Worm (Caenorhabditis elegans): Measurements from ENCODE around the gene H20J04.7.

Gene H20J04.7

DNA sequence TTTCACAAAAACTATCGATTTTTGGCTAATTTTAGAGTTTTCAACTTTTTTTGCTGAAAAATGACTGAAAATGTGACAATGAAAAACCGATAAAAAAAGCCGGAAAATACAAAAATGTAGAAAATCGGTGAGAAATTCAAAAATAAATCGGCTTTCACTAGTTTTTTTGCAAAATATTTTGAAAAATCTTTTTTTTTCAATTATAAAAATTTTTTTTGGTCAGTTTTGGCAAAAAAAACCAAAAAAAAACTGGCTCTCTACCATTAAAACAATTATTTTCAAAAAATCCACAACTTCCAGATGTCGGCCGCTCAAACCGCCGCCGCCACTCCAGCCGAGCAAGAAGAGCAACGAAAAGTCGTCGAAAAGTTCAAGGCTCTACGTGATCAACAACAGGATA is 28.7 kb downstream of the H20J04.7 start, which contains the start of gene pfd-2:
Gene pfd-2 (plus strand): TSS at position 301 of the 400 bp plus-strand sequence.
- TF ChIP-seq tbx-37 (GFP tag; conservative IDR thresholded peaks at IDR 0.05): no peak
- no peak for TF ChIP-seq aly-1 (tag; optimal IDR thresholded peaks at IDR 0.05)
- TF ChIP-seq B0310.2 (tag; optimal IDR thresholded peaks at IDR 0.05): no peak
- no peak for TF ChIP-seq sea-1 (GFP tag; conservative IDR thresholded peaks at IDR 0.05)
- TF ChIP-seq ceh-13 (GFP tag; optimal IDR thresholded peaks at IDR 0.05): no peak
- TF ChIP-seq F13C5.2 (tag; optimal IDR thresholded peaks at IDR 0.05): no peak
- no peak for TF ChIP-seq hmg-4 (GFP tag; optimal IDR thresholded peaks at IDR 0.05)
- TF ChIP-seq ets-7 (tag; optimal IDR thresholded peaks at IDR 0.05): no peak
- TF ChIP-seq hnd-1 (tag; optimal IDR thresholded peaks at IDR 0.05): no peak
- TF ChIP-seq tra-4 (tag; optimal IDR thresholded peaks at IDR 0.05): no peak
- TF ChIP-seq hmbx-1 (tag; optimal IDR thresholded peaks at IDR 0.05): no peak

- TF ChIP-seq ceh-36 (tag; optimal IDR thresholded peaks at IDR 0.05) (no peak), hnd-1 (tag; optimal IDR thresholded peaks at IDR 0.05) (no peak), sea-1 (GFP tag; conservative IDR thresholded peaks at IDR 0.05) (no peak), hmg-4 (GFP tag; optimal IDR thresholded peaks at IDR 0.05) (no peak), tbx-11 (GFP tag; IDR thresholded peaks at IDR 0.05) (no peak), ama-1 (optimal IDR thresholded peaks at IDR 0.05) (no peak), scrt-1 (GFP tag; IDR thresholded peaks at IDR 0.05) (no peak), F13C5.2 (tag; optimal IDR thresholded peaks at IDR 0.05) (no peak), B0310.2 (tag; optimal IDR thresholded peaks at IDR 0.05) (no peak), hmbx-1 (tag; optimal IDR thresholded peaks at IDR 0.05) (no peak), aly-1 (tag; optimal IDR thresholded peaks at IDR 0.05) (no peak), tra-4 (tag; optimal IDR thresholded peaks at IDR 0.05) (no peak), ceh-13 (GFP tag; optimal IDR thresholded peaks at IDR 0.05) (no peak), ets-7 (tag; optimal IDR thresholded peaks at IDR 0.05) (no peak), pes-1 (GFP tag; IDR thresholded peaks at IDR 0.05) (no peak), tbx-37 (GFP tag; conservative IDR thresholded peaks at IDR 0.05) (no peak), flt-1 (GFP tag; IDR thresholded peaks at IDR 0.05) (no peak)
These were observed 31.1 kb downstream of the H20J04.7 start, which contains the start of gene mog-2 for ce11 chrII:4324061-4324460. Gene mog-2, plus strand, starts transcription at chrII:4324361.

DNA sequence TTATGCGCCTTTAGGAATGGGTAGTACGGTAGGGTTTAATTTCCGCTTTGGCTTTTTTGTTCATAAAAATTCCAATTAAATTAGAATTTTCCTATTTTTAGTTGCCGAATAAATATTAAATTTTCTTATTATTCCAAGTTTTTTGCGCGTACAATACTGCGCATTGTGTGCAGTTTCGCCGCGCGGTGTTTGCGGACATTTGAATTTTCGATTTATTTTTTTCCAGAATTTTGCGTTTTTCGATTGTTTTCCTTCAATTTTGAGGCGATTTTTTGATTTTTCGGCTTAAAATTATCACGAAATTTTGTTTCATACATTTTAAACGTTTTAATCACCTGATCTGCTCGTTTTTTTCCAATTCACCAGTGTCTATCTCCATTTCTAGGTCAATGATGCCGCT is 32.2 kb downstream of the H20J04.7 start, which contains the start of gene H20J04.6:
Gene H20J04.6 (plus strand): TSS at position 386 of the 400 bp plus-strand sequence.
- TF ChIP-seq ceh-36 (tag; optimal IDR thresholded peaks at IDR 0.05) (no peak), aly-1 (tag; optimal IDR thresholded peaks at IDR 0.05) (no peak), ceh-13 (GFP tag; optimal IDR thresholded peaks at IDR 0.05) (no peak)

DNA sequence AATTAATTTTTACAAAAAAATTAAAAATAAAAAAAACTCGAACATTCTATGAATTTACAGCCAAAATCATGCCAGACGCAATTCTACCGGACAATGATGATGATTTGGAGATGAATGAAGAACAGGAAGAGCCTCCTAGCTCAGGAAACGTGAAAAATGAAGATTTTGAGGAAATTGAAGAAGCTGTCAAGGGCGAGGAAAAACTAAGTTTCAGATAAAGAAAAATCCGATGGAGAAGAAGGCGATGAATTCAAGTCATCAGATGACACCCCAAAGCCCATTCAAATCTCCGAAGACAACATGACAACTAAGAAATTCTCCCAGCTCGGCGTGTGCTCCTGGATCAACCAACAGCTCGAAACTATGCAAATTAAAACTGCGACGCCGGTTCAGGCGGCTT is 33.4 kb downstream of the H20J04.7 start, which contains the start of gene Y52E8A.1:
Gene Y52E8A.1 (plus strand): TSS at position 301 of the 400 bp plus-strand sequence.
- TF ChIP-seq ama-1 (optimal IDR thresholded peaks at IDR 0.05): no peak

ce11 chrII:4320455-4320854 is 34.7 kb downstream of the H20J04.7 start, which contains the start of gene Y52E8A.2:
Gene Y52E8A.2, plus strand, starts transcription at chrII:4320836.
- no peak for TF ChIP-seq aly-1 (tag; optimal IDR thresholded peaks at IDR 0.05)
- TF ChIP-seq ceh-13 (GFP tag; optimal IDR thresholded peaks at IDR 0.05): no peak
- no peak for TF ChIP-seq ama-1 (optimal IDR thresholded peaks at IDR 0.05)
- TF ChIP-seq ceh-36 (tag; optimal IDR thresholded peaks at IDR 0.05): no peak
- TF ChIP-seq scrt-1 (GFP tag; IDR thresholded peaks at IDR 0.05): no peak
- no peak for TF ChIP-seq flt-1 (GFP tag; IDR thresholded peaks at IDR 0.05)
- no peak for TF ChIP-seq hmbx-1 (tag; optimal IDR thresholded peaks at IDR 0.05)
- no peak for TF ChIP-seq hmg-4 (GFP tag; optimal IDR thresholded peaks at IDR 0.05)
- TF ChIP-seq pes-1 (GFP tag; IDR thresholded peaks at IDR 0.05): no peak
- TF ChIP-seq ets-7 (tag; optimal IDR thresholded peaks at IDR 0.05): no peak
- no peak for TF ChIP-seq sea-1 (GFP tag; conservative IDR thresholded peaks at IDR 0.05)
- TF ChIP-seq F13C5.2 (tag; optimal IDR thresholded peaks at IDR 0.05): no peak
- TF ChIP-seq hnd-1 (tag; optimal IDR thresholded peaks at IDR 0.05): no peak
- TF ChIP-seq B0310.2 (tag; optimal IDR thresholded peaks at IDR 0.05): no peak
- no peak for TF ChIP-seq tbx-37 (GFP tag; conservative IDR thresholded peaks at IDR 0.05)
- TF ChIP-seq tra-4 (tag; optimal IDR thresholded peaks at IDR 0.05): no peak
- TF ChIP-seq tbx-11 (GFP tag; IDR thresholded peaks at IDR 0.05): no peak

DNA sequence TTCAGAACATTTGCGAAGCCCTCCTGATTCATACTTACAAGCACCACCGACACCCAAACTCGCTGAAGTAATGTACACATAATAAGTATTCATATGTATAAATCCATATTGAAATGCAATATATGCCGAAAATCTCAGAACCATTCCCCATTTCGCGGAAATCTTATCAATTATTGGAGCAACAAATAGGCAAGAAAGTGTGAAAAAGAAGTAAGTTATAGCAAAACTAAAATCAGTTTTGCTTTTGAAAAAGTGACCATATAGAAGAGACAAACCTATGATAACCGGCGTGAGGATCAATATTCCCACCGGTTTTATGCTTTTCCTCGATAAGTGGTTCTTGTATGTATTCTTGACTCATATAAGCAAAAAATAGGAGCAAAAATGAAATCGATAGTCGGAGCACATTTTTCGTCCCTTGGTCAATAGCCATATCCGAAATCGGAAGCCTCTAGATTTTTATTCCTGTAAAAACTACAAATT is 35.5 kb downstream of the H20J04.7 start, which contains the start of gene Y52E8A.6:
Gene Y52E8A.6 (minus strand): TSS at position 433 of the 483 bp plus-strand sequence.
- TF ChIP-seq pes-1 (GFP tag; IDR thresholded peaks at IDR 0.05) (no peak), hmbx-1 (tag; optimal IDR thresholded peaks at IDR 0.05) (no peak), ets-7 (tag; optimal IDR thresholded peaks at IDR 0.05) (no peak), hnd-1 (tag; optimal IDR thresholded peaks at IDR 0.05) (no peak), aly-1 (tag; optimal IDR thresholded peaks at IDR 0.05) (no peak), F13C5.2 (tag; optimal IDR thresholded peaks at IDR 0.05) (no peak)

- TF ChIP-seq hmbx-1 (tag; optimal IDR thresholded peaks at IDR 0.05): no peak
- TF ChIP-seq scrt-1 (GFP tag; IDR thresholded peaks at IDR 0.05): no peak
- TF ChIP-seq flt-1 (GFP tag; IDR thresholded peaks at IDR 0.05): no peak
- no peak for TF ChIP-seq aly-1 (tag; optimal IDR thresholded peaks at IDR 0.05)
- no peak for TF ChIP-seq ama-1 (optimal IDR thresholded peaks at IDR 0.05)
- TF ChIP-seq hmg-4 (GFP tag; optimal IDR thresholded peaks at IDR 0.05): no peak
These were observed 39.1 kb downstream of the H20J04.7 start, which contains the start of gene srw-40 for ce11 chrII:4316011-4316410. Gene srw-40, minus strand, starts transcription at chrII:4316111.

ce11 chrII:4312115-4312514 is 43.0 kb downstream of the H20J04.7 start, which contains the start of gene plep-1:
Gene plep-1, minus strand, starts transcription at chrII:4312215.
- TF ChIP-seq B0310.2 (tag; optimal IDR thresholded peaks at IDR 0.05) (no peak), ama-1 (optimal IDR thresholded peaks at IDR 0.05) (no peak), ceh-36 (tag; optimal IDR thresholded peaks at IDR 0.05) (peak; percentile 39)
